Worm (Caenorhabditis elegans): Measurements from ENCODE around the gene rpl-11.1.
"Not testable (repeated sequence)": the region's sequence is repeated elsewhere in the genome, so short reads cannot be mapped to it uniquely, and the experiment has no call there.

The rpl-11.1 gene

ce11 chrV:3578813-3579212, 7.1 kb downstream of the rpl-11.1 start, which contains the start of gene pygl-1 (continued):
- TF ChIP-seq madf-9 (GFP tag; conservative IDR thresholded peaks at IDR 0.05) (0 out of 2 replicates have a peak, but pooled peaks have one; percentile 10), fos-1 (tag; optimal IDR thresholded peaks at IDR 0.05) (no peak), mxl-3 (GFP tag; optimal IDR thresholded peaks at IDR 0.05) (no peak), lin-38 (GFP tag; IDR thresholded peaks at IDR 0.05) (peak; percentile 69), Y48G9A.11 (GFP tag; IDR thresholded peaks at IDR 0.05) (peak; percentile 91), daf-16 (GFP tag; optimal IDR thresholded peaks at IDR 0.05) (no peak), daf-16 (tag; optimal IDR thresholded peaks at IDR 0.05) (peak; percentile 28), zip-11 (GFP tag; IDR thresholded peaks at IDR 0.05) (no peak), nhr-237 (tag; optimal IDR thresholded peaks at IDR 0.05) (no peak)

ce11 chrV:3575759-3576158, 10.1 kb downstream of the rpl-11.1 start, which contains the start of gene grl-27:
TSS of gene grl-27 (minus strand) at chrV:3575859.
- TF ChIP-seq egl-43 (GFP tag; IDR thresholded peaks at IDR 0.05) (no peak), unc-130 (GFP tag; optimal IDR thresholded peaks at IDR 0.05) (no peak), nhr-25 (tag; optimal IDR thresholded peaks at IDR 0.05; ENCODE audit: borderline replicate concordance, insufficient read depth) (no peak), dpl-1 (GFP tag; optimal IDR thresholded peaks at IDR 0.05) (no peak), Y105C5A.15 (GFP tag; IDR thresholded peaks at IDR 0.05) (no peak), nhr-77 (tag; optimal IDR thresholded peaks at IDR 0.05) (no peak), rbr-2 (tag; optimal IDR thresholded peaks at IDR 0.05) (no peak), daf-16 (GFP tag; optimal IDR thresholded peaks at IDR 0.05) (no peak), daf-16 (tag; optimal IDR thresholded peaks at IDR 0.05) (no peak), nhr-42 (GFP tag; IDR thresholded peaks at IDR 0.05) (no peak), dmd-9 (GFP tag; IDR thresholded peaks at IDR 0.05) (no peak)

- TF ChIP-seq nhr-102 (tag; optimal IDR thresholded peaks at IDR 0.05); F49E8.2 (tag; optimal IDR thresholded peaks at IDR 0.05; ENCODE audit: borderline replicate concordance); nhr-28 (tag; optimal IDR thresholded peaks at IDR 0.05): not testable (repeated sequence)
Observed at ce11 chrV:3572408-3572807, 13.5 kb downstream of the rpl-11.1 start, which contains the start of gene F40C5.1. TSS of gene F40C5.1 (plus strand) at chrV:3572708.

DNA sequence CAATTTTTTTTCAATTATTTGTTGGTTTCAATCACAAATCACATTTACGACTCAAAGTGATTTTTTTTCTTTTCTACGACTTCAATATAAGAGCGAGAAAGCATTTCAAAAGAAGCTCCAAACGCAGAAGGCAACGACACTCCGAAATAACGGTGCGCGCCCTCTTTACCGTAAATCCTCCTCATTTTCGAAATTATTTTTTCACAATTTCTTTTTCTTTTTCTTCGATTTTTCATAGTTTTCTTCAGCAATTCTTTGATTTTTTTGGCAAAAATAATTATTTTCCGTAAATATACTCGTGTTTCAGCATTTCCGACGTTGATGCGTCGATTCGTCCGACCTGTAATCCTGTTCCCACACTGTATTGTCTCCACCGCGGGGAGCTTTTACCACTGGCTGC, 15.2 kb downstream of the rpl-11.1 start, which contains the start of gene F40C5.2:
F40C5.2 (plus strand) TSS at position 301 of the 400 bp plus-strand sequence.
- not testable (repeated sequence) for TF ChIP-seq mxl-2 (GFP tag; conservative IDR thresholded peaks at IDR 0.05); nhr-111 (GFP tag; optimal IDR thresholded peaks at IDR 0.05); Y5F2A.4 (GFP tag; optimal IDR thresholded peaks at IDR 0.05)

- not testable (repeated sequence) for TF ChIP-seq zag-1 (tag; optimal IDR thresholded peaks at IDR 0.05); lin-39 (tag; optimal IDR thresholded peaks at IDR 0.05); daf-19 (GFP tag; conservative IDR thresholded peaks at IDR 0.05)
Observed at ce11 chrV:3564335-3564734, 21.5 kb downstream of the rpl-11.1 start, which contains the start of gene T24A6.17. TSS of gene T24A6.17 (minus strand) at chrV:3564435.

ce11 chrV:3562824-3563223, 23.0 kb downstream of the rpl-11.1 start, which contains the start of gene T24A6.16:
TSS of gene T24A6.16 (minus strand) at chrV:3562924.
- not testable (repeated sequence) for TF ChIP-seq Y75B8A.6 (GFP tag; IDR thresholded peaks at IDR 0.05); ztf-11 (tag; optimal IDR thresholded peaks at IDR 0.05); spr-1 (tag; optimal IDR thresholded peaks at IDR 0.05)

DNA sequence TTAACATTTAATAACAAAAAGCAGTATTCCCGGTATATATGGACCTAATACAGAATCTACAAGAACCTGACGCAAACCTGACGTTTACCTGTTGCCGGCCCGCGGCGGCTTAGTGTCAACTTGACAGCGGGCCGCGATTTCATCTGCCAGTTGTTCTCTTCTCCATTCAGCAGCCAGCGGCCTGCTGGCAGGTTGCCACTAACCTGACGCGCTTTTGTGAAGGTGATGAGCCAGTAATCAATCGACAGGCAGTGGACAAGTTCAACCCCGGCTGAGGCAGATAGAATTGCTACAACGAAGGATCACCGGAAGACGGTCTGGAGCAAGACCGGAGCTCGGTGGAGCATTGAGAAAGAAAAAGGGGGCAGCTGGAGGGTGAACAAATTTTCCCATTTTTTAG, 26.2 kb downstream of the rpl-11.1 start:
- TF ChIP-seq set-16 (GFP tag; IDR thresholded peaks at IDR 0.05) = peak; percentile 58; the same call in 1 of the 2 replicates
